Worm (Caenorhabditis elegans): ENCODE data around the gene F40G12.11.

Gene F40G12.11

DNA sequence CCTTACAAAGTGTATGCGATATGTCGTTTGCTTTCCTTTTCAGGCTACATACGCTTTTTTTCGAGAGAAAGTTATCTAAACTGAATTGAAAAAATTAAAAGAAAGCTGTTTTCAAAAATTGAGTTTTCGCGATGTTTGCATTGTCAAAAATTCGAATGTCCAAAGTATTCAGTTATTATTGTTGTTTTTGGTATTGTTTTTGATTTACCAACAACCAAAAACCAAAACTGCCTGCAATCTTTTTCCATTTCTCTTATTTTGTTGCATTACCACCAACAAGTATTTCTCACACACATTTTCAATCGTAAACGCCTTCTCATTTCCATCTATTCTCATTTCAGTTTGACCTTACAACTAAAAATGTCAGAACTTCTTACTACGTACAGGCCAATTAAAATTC, 42.8 kb downstream of the F40G12.11 start, which contains the start of gene pepm-1:
Gene pepm-1, plus strand, starts transcription at position 301 of the 400 bp plus-strand sequence.
- TF ChIP-seq ceh-18 (tag; optimal IDR thresholded peaks at IDR 0.05) (no peak), hlh-8 (tag; optimal IDR thresholded peaks at IDR 0.05) (no peak), K02D7.2 (tag; optimal IDR thresholded peaks at IDR 0.05) (no peak), unc-3 (GFP tag; conservative IDR thresholded peaks at IDR 0.05) (no peak), unc-3 (tag; optimal IDR thresholded peaks at IDR 0.05) (no peak), elt-2 (tag; optimal IDR thresholded peaks at IDR 0.05) (no peak), sox-4 (tag; optimal IDR thresholded peaks at IDR 0.05) (no peak), ztf-16 (tag; optimal IDR thresholded peaks at IDR 0.05) (no peak), hlh-6 (tag; optimal IDR thresholded peaks at IDR 0.05) (no peak), Y22D7AL.16 (tag; optimal IDR thresholded peaks at IDR 0.05) (no peak), ceh-22 (tag; optimal IDR thresholded peaks at IDR 0.05) (no peak), gmeb-2 (tag; optimal IDR thresholded peaks at IDR 0.05) (no peak), lin-11 (tag; optimal IDR thresholded peaks at IDR 0.05) (no peak), C08G9.2 (tag; optimal IDR thresholded peaks at IDR 0.05) (no peak), pqm-1 (tag; optimal IDR thresholded peaks at IDR 0.05) (no peak), ceh-30 (tag; optimal IDR thresholded peaks at IDR 0.05) (no peak), npax-4 (tag; optimal IDR thresholded peaks at IDR 0.05) (no peak), pax-1 (tag; optimal IDR thresholded peaks at IDR 0.05) (no peak), hlh-30 (tag; optimal IDR thresholded peaks at IDR 0.05; ENCODE audit: insufficient read depth) (no peak), mec-3 (tag; optimal IDR thresholded peaks at IDR 0.05; ENCODE audit: borderline replicate concordance) (no peak), tbx-2 (tag; optimal IDR thresholded peaks at IDR 0.05) (no peak)

DNA sequence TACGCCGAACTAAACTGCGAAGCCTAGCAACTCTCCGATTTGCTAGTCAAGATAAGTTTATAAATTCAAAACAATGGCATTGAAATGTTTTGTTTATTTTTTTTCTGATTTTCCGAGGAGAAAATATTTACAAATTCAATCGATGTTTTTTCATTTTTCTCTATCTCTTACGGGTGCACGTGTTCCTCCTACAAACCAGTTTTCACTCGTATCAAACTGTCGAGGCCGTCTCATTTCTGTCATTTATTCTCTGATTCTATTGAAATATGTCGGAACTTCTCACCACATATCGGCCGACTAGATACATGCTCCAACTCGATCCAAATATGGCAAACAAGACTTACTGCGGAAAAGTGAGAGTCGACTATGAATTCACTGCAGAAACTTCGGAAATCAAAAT, 45.5 kb downstream of the F40G12.11 start, which contains the start of gene F47B8.8:
Gene F47B8.8, plus strand, starts transcription at position 257 of the 400 bp plus-strand sequence.
- TF ChIP-seq pha-4 (tag; optimal IDR thresholded peaks at IDR 0.05): no peak
- TF ChIP-seq ref-2 (tag; optimal IDR thresholded peaks at IDR 0.05): no peak
- TF ChIP-seq ceh-18 (tag; optimal IDR thresholded peaks at IDR 0.05): no peak
- no peak for TF ChIP-seq unc-86 (tag; optimal IDR thresholded peaks at IDR 0.05)
- TF ChIP-seq ceh-34 (tag; optimal IDR thresholded peaks at IDR 0.05): no peak
- no peak for TF ChIP-seq pqm-1 (tag; optimal IDR thresholded peaks at IDR 0.05)
- no peak for TF ChIP-seq fkh-6 (tag; optimal IDR thresholded peaks at IDR 0.05)
- TF ChIP-seq hlh-6 (tag; optimal IDR thresholded peaks at IDR 0.05): no peak
- TF ChIP-seq hlh-30 (tag; optimal IDR thresholded peaks at IDR 0.05; ENCODE audit: insufficient read depth): no peak
- TF ChIP-seq sdc-2 (tag; optimal IDR thresholded peaks at IDR 0.05): no peak
- TF ChIP-seq ceh-2 (tag; optimal IDR thresholded peaks at IDR 0.05): no peak
- TF ChIP-seq nhr-232 (tag; optimal IDR thresholded peaks at IDR 0.05): no peak
- no peak for TF ChIP-seq K02D7.2 (tag; optimal IDR thresholded peaks at IDR 0.05)
- TF ChIP-seq sox-4 (tag; optimal IDR thresholded peaks at IDR 0.05): no peak
- no peak for TF ChIP-seq ceh-48 (tag; optimal IDR thresholded peaks at IDR 0.05)
- no peak for TF ChIP-seq dmd-4 (tag; optimal IDR thresholded peaks at IDR 0.05; ENCODE audit: borderline replicate concordance)

DNA sequence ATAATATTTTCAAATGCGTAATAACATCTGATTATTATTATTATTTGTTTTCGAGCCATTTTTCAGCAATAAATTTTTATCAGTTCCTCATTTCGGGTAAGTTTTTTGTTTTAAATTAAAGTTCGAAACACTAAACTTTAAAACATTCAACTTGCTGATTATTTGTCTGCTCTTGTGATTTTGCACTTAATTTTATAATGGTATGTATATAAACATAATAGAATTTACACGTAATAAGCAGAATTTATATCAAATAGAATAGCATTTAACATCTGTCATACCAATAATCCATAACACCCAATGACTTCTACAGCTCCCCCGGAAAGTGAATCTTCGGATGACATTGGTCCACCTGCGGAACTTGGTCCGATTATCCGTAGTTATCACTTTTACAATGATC, 47.1 kb downstream of the F40G12.11 start, which contains the start of gene srm-4:
Gene srm-4, plus strand, starts transcription at position 301 of the 400 bp plus-strand sequence.
- TF ChIP-seq fkh-6 (tag; optimal IDR thresholded peaks at IDR 0.05) (no peak), F13H6.1 (tag; optimal IDR thresholded peaks at IDR 0.05) (no peak)

DNA sequence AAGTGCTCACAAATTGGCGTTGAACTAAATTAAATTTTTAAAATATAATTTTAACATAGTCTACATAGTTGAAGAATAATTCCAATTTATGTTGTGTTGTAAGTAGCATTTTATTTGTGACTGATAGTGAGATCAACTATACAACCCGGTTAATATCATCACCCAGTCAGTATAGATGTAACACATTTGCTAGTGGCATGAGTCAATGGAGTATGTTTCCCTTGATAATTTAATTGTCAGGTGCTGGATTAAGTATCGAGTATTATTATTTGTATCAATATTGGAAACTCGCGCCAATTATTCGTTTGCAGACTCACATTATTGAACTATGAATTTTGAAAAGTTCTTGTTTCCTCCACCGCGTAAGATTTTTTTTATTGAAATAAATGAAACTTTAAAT, 48.9 kb downstream of the F40G12.11 start, which contains the start of gene srm-5:
Gene srm-5, plus strand, starts transcription at position 301 of the 400 bp plus-strand sequence.
- TF ChIP-seq C08G9.2 (tag; optimal IDR thresholded peaks at IDR 0.05) (no peak), ceh-14 (tag; optimal IDR thresholded peaks at IDR 0.05) (no peak), nhr-232 (tag; optimal IDR thresholded peaks at IDR 0.05) (no peak), dmd-4 (tag; optimal IDR thresholded peaks at IDR 0.05; ENCODE audit: borderline replicate concordance) (no peak), ztf-16 (tag; optimal IDR thresholded peaks at IDR 0.05) (no peak), hlh-15 (tag; optimal IDR thresholded peaks at IDR 0.05) (no peak)

DNA sequence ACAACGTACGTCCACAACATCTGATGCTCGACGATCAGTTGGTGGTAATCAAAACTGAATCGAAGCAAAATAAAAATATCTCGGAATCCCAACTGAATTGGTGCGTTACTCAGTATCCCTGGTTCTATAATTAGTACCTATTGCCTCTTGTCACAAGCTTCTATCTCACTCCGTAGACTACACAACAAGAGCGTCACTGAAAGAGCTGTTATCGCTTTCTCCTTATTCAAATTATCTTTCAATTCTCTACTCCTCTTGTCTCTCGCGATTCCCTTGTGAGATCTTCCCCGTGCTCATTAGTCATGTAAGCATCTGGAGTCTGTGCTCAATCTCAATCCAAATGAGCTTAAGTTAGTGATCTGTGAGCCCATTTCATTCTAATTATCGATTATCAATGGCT, 50.7 kb downstream of the F40G12.11 start, which contains the start of gene srm-6:
Gene srm-6, plus strand, starts transcription at position 301 of the 400 bp plus-strand sequence.
- TF ChIP-seq ama-1 (optimal IDR thresholded peaks at IDR 0.05) (no peak), ceh-18 (tag; optimal IDR thresholded peaks at IDR 0.05) (no peak), mec-3 (tag; optimal IDR thresholded peaks at IDR 0.05; ENCODE audit: borderline replicate concordance) (no peak), ceh-24 (tag; optimal IDR thresholded peaks at IDR 0.05) (no peak), elt-4 (tag; optimal IDR thresholded peaks at IDR 0.05) (no peak), fax-1 (tag; optimal IDR thresholded peaks at IDR 0.05) (no peak), ceh-34 (tag; optimal IDR thresholded peaks at IDR 0.05) (no peak), ceh-2 (tag; optimal IDR thresholded peaks at IDR 0.05) (no peak), gmeb-2 (tag; optimal IDR thresholded peaks at IDR 0.05) (no peak), madf-2 (tag; optimal IDR thresholded peaks at IDR 0.05) (no peak), T23F11.4 (GFP tag; optimal IDR thresholded peaks at IDR 0.05) (no peak), pax-1 (tag; optimal IDR thresholded peaks at IDR 0.05) (no peak), lim-6 (tag; optimal IDR thresholded peaks at IDR 0.05) (no peak), pros-1 (tag; optimal IDR thresholded peaks at IDR 0.05) (no peak), ceh-22 (tag; optimal IDR thresholded peaks at IDR 0.05) (no peak), ceh-45 (GFP tag; IDR thresholded peaks at IDR 0.05) (no peak), pha-4 (tag; optimal IDR thresholded peaks at IDR 0.05) (no peak)

All from whole organism, late embryonic.